Fruit fly (Drosophila melanogaster) whole organism, embryonic: ENCODE results near the gene CG42824.

Source experiments
- ATbp ChIP-seq: fragments of 200-800 bp; sonication (Bioruptor generic); optimal IDR thresholded peaks from 2 replicates; lab custom pipeline; 2017; ENCODE audit warnings: missing biosample characterization, mild to moderate bottlenecking, missing genetic modification characterization, missing genetic modification reagents
- Awh ChIP-seq: fragments of 200-800 bp; sonication (Bioruptor generic); IDR thresholded peaks from 2 replicates; pipeline ENCODE4, ENCODE4 v1.3.6; 2022; ENCODE audit warnings: missing biosample characterization, missing genetic modification characterization
- Blimp-1 ChIP-seq: fragments of 200-800 bp; sonication (Bioruptor generic); optimal IDR thresholded peaks from 3 replicates; lab custom pipeline; 2018; ENCODE audit warnings: missing biosample characterization, missing genetic modification characterization, mild to moderate bottlenecking, moderate library complexity, missing genetic modification reagents
- Bteb2 ChIP-seq: fragments of 200-800 bp; sonication (Bioruptor generic); optimal IDR thresholded peaks from 2 replicates; lab custom pipeline; 2016; ENCODE audit warnings: missing biosample characterization, missing genetic modification characterization
- C15 ChIP-seq: fragments of 200-800 bp; sonication (Bioruptor generic); IDR thresholded peaks from 3 replicates; pipeline ENCODE4 v1.3.6; 2022; ENCODE audit warnings: missing biosample characterization, missing genetic modification characterization
- CG10543 ChIP-seq: fragments of 200-800 bp; sonication (Bioruptor generic); optimal IDR thresholded peaks from 3 replicates; lab custom pipeline; 2017; ENCODE audit warnings: missing biosample characterization, mild to moderate bottlenecking, missing genetic modification characterization, moderate library complexity
- CG10565 ChIP-seq: fragments of 200-800 bp; sonication (Bioruptor generic); optimal IDR thresholded peaks from 3 replicates; lab custom pipeline; 2016; ENCODE audit warnings: missing biosample characterization, mild to moderate bottlenecking, missing genetic modification characterization
- CG11456 ChIP-seq: fragments of 200-800 bp; sonication (Bioruptor generic); IDR thresholded peaks from 3 replicates; pipeline ENCODE4 v1.3.6; 2022; ENCODE audit warnings: missing biosample characterization, missing genetic modification characterization
- CG13624 ChIP-seq: fragments of 200-800 bp; sonication (Bioruptor generic); optimal IDR thresholded peaks from 2 replicates; lab custom pipeline; 2016; ENCODE audit warnings: missing biosample characterization, missing genetic modification characterization
- CG13894 ChIP-seq: fragments of 200-800 bp; sonication (Bioruptor generic); optimal IDR thresholded peaks from 3 replicates; lab custom pipeline; 2018; ENCODE audit warnings: missing biosample characterization, mild to moderate bottlenecking, missing genetic modification characterization, moderate library complexity
- CG1602 ChIP-seq: fragments of 200-800 bp; sonication (Bioruptor generic); optimal IDR thresholded peaks from 3 replicates; lab custom pipeline; 2016; ENCODE audit warnings: missing biosample characterization, missing genetic modification characterization
- CG1603 ChIP-seq: fragments of 200-800 bp; sonication (Bioruptor generic); optimal IDR thresholded peaks from 2 replicates; lab custom pipeline; 2019; ENCODE audit warnings: missing biosample characterization, mild to moderate bottlenecking, missing genetic modification characterization, moderate library complexity
- CG17186 ChIP-seq: fragments of 200-800 bp; sonication (Bioruptor generic); optimal IDR thresholded peaks from 3 replicates; lab custom pipeline; 2017; ENCODE audit warnings: missing biosample characterization, missing genetic modification reagents, missing genetic modification characterization
- CG3838 ChIP-seq: fragments of 200-800 bp; sonication (Bioruptor generic); optimal IDR thresholded peaks from 3 replicates; lab custom pipeline; 2016; ENCODE audit warnings: missing biosample characterization, missing genetic modification characterization
- CG6654 ChIP-seq: fragments of 200-800 bp; sonication (Bioruptor generic); optimal IDR thresholded peaks from 2 replicates; lab custom pipeline; 2017; ENCODE audit warnings: missing biosample characterization, mild to moderate bottlenecking, missing genetic modification characterization
- CG6683 ChIP-seq: fragments of 200-800 bp; sonication (Bioruptor generic); optimal IDR thresholded peaks from 2 replicates; lab custom pipeline; 2017; ENCODE audit warnings: missing biosample characterization, mild to moderate bottlenecking, missing genetic modification characterization, missing genetic modification reagents
- CG6791 ChIP-seq: fragments of 200-800 bp; sonication (Bioruptor generic); IDR thresholded peaks from 3 replicates; pipeline ENCODE4 v1.3.6; 2022; ENCODE audit warnings: missing biosample characterization, missing genetic modification characterization; ENCODE audit not compliant: partially characterized antibody
- Camta ChIP-seq: fragments of 200-800 bp; sonication (Bioruptor generic); optimal IDR thresholded peaks from 2 replicates; lab custom pipeline; 2016; ENCODE audit warnings: missing biosample characterization, missing genetic modification characterization
- CoRest ChIP-seq: fragments of 200-800 bp; sonication (Bioruptor generic); optimal IDR thresholded peaks from 3 replicates; lab custom pipeline; 2018; ENCODE audit warnings: missing biosample characterization, mild to moderate bottlenecking, missing genetic modification characterization, moderate library complexity
- Dip2 ChIP-seq: fragments of 200-800 bp; sonication (Bioruptor generic); IDR thresholded peaks from 2 replicates; pipeline ENCODE4 v1.3.6; 2022; ENCODE audit warnings: missing biosample characterization, missing genetic modification characterization
- E2f1 ChIP-seq: fragments of 200-800 bp; sonication (Bioruptor generic); IDR thresholded peaks from 2 replicates; pipeline ENCODE4 v1.3.6; 2022; ENCODE audit warnings: missing biosample characterization, missing genetic modification characterization
- Hey ChIP-seq: fragments of 200-800 bp; sonication (Bioruptor generic); optimal IDR thresholded peaks from 3 replicates; lab custom pipeline; 2018; ENCODE audit warnings: missing biosample characterization, mild to moderate bottlenecking, missing genetic modification characterization
- Hr78 ChIP-seq, 2 experiments: fragments of 200-800 bp in 1 of 2; fragments of >200 bp in 1 of 2; sonication (Bioruptor generic) in 1 of 2; optimal IDR thresholded peaks; 2 replicates each; lab custom pipeline; 2017 to 2019; ENCODE audit warnings: missing biosample characterization in 2 of 2, missing genetic modification characterization in 2 of 2, mild to moderate bottlenecking in 1 of 2, moderate library complexity in 1 of 2
- MESR4 ChIP-seq: fragments of 200-800 bp; sonication (Bioruptor generic); optimal IDR thresholded peaks from 2 replicates; lab custom pipeline; 2018; ENCODE audit warnings: missing biosample characterization, mild to moderate bottlenecking, missing genetic modification characterization, moderate library complexity
- PHDP ChIP-seq: fragments of 200-800 bp; sonication (Bioruptor generic); optimal IDR thresholded peaks from 3 replicates; lab custom pipeline; 2018; ENCODE audit warnings: missing biosample characterization, mild to moderate bottlenecking, missing genetic modification characterization, moderate library complexity
- Rfx ChIP-seq: fragments of 200-800 bp; sonication (Bioruptor generic); IDR thresholded peaks from 2 replicates; pipeline ENCODE4 v1.3.6; 2022; ENCODE audit warnings: missing biosample characterization, missing genetic modification characterization
- Scr ChIP-seq: fragments of 200-800 bp; sonication (Bioruptor generic); IDR thresholded peaks from 2 replicates; pipeline ENCODE4 v1.3.6; 2022; ENCODE audit warnings: missing biosample characterization, missing genetic modification characterization; ENCODE audit not compliant: partially characterized antibody
- Sin3A ChIP-seq: fragments of >200 bp; optimal IDR thresholded peaks from 2 replicates; lab custom pipeline; 2018
- ab ChIP-seq: fragments of 200-800 bp; sonication (Bioruptor generic); optimal IDR thresholded peaks from 2 replicates; lab custom pipeline; 2016; ENCODE audit warnings: missing biosample characterization, missing genetic modification characterization
- ap ChIP-seq: fragments of 200-800 bp; sonication (Bioruptor generic); IDR thresholded peaks from 2 replicates; pipeline ENCODE4 v1.3.6; 2022; ENCODE audit warnings: missing biosample characterization, missing genetic modification characterization
- ash1 ChIP-seq: fragments of 200-800 bp; sonication (Bioruptor generic); optimal IDR thresholded peaks from 2 replicates; lab custom pipeline; 2018; ENCODE audit warnings: missing biosample characterization, mild to moderate bottlenecking, missing genetic modification characterization
- bab2 ChIP-seq: fragments of 200-800 bp; sonication (Bioruptor generic); optimal IDR thresholded peaks from 2 replicates; lab custom pipeline; 2016; ENCODE audit warnings: missing biosample characterization, missing genetic modification characterization
- br ChIP-seq: fragments of >200 bp; optimal IDR thresholded peaks from 2 replicates; lab custom pipeline; 2017
- caup ChIP-seq: fragments of 200-800 bp; sonication (Bioruptor generic); optimal IDR thresholded peaks from 3 replicates; lab custom pipeline; 2017; ENCODE audit warnings: missing biosample characterization, mild to moderate bottlenecking, missing genetic modification characterization, moderate library complexity; ENCODE audit not compliant: severe bottlenecking
- dan ChIP-seq: fragments of 200-800 bp; sonication (Bioruptor generic); IDR thresholded peaks from 2 replicates; pipeline ENCODE4 v1.3.6; 2022; ENCODE audit warnings: missing biosample characterization, missing genetic modification characterization
- dati ChIP-seq: fragments of 200-800 bp; sonication (Bioruptor generic); IDR thresholded peaks from 2 replicates; pipeline ENCODE4 v1.3.6; 2022; ENCODE audit warnings: missing biosample characterization, missing genetic modification characterization
- dimm ChIP-seq: fragments of 200-800 bp; sonication (Bioruptor generic); IDR thresholded peaks from 2 replicates; pipeline ENCODE4 v1.3.6; 2022; ENCODE audit warnings: missing biosample characterization, missing genetic modification characterization
- dmrt11E ChIP-seq: fragments of 200-800 bp; sonication (Bioruptor generic); optimal IDR thresholded peaks from 3 replicates; lab custom pipeline; 2018; ENCODE audit warnings: missing biosample characterization, mild to moderate bottlenecking, missing genetic modification characterization, moderate library complexity
- fru ChIP-seq: fragments of >200 bp; optimal IDR thresholded peaks from 2 replicates; lab custom pipeline; 2017
- jumu ChIP-seq: fragments of 200-800 bp; sonication (Bioruptor generic); optimal IDR thresholded peaks from 3 replicates; lab custom pipeline; 2016; ENCODE audit warnings: missing biosample characterization, missing genetic modification characterization
- org-1 ChIP-seq: fragments of 200-800 bp; sonication (Bioruptor generic); optimal IDR thresholded peaks from 2 replicates; lab custom pipeline; 2017; ENCODE audit warnings: missing biosample characterization, missing genetic modification characterization
- p53 ChIP-seq: fragments of 200-800 bp; sonication (Bioruptor generic); optimal IDR thresholded peaks from 2 replicates; lab custom pipeline; 2016; ENCODE audit warnings: missing biosample characterization, missing genetic modification characterization
- pan ChIP-seq, 4 experiments: fragments of >200 bp in 3 of 4; fragments of 200-800 bp in 1 of 4; sonication (Bioruptor generic) in 1 of 4; optimal IDR thresholded peaks in 3 of 4; IDR thresholded peaks in 1 of 4; 2 replicates each; pipeline versions ENCODE4 v1.3.6 to Lab custom; 2017 to 2022; ENCODE audit warnings: missing biosample characterization in 2 of 4, missing genetic modification characterization in 2 of 4, mixed read lengths in 1 of 4
- prd ChIP-seq, 3 experiments: fragments of >200 bp in 2 of 3; fragments of 200-800 bp in 1 of 3; sonication (Bioruptor generic) in 1 of 3; optimal IDR thresholded peaks in 2 of 3; IDR thresholded peaks in 1 of 3; 2 replicates in 2 of 3; 3 replicates in 1 of 3; pipeline versions ENCODE4 v1.3.6 to Lab custom; 2017 to 2022; ENCODE audit warnings: missing biosample characterization in 1 of 3, missing genetic modification characterization in 1 of 3
- psq ChIP-seq: fragments of 200-800 bp; sonication (Bioruptor generic); optimal IDR thresholded peaks from 2 replicates; lab custom pipeline; 2017; ENCODE audit warnings: missing biosample characterization, missing genetic modification characterization
- sens-2 ChIP-seq: fragments of 200-800 bp; sonication (Bioruptor generic); IDR thresholded peaks from 2 replicates; pipeline ENCODE4 v1.3.6; 2022; ENCODE audit warnings: missing biosample characterization, missing genetic modification characterization
- sim ChIP-seq: fragments of 200-800 bp; sonication (Bioruptor generic); IDR thresholded peaks from 2 replicates; pipeline ENCODE4 v1.3.6; 2022; ENCODE audit warnings: missing biosample characterization, missing genetic modification characterization
- sna ChIP-seq: fragments of 200-800 bp; sonication (Bioruptor generic); IDR thresholded peaks from 2 replicates; pipeline ENCODE4 v1.3.6; 2022; ENCODE audit warnings: missing biosample characterization, missing genetic modification characterization; ENCODE audit not compliant: partially characterized antibody
- sr ChIP-seq: fragments of 200-800 bp; sonication (Bioruptor generic); IDR thresholded peaks from 3 replicates; pipeline ENCODE4 v1.3.6; 2022; ENCODE audit warnings: missing biosample characterization, missing genetic modification characterization
- tup ChIP-seq: fragments of 200-800 bp; sonication (Bioruptor generic); optimal IDR thresholded peaks from 2 replicates; lab custom pipeline; 2016; ENCODE audit warnings: missing biosample characterization, mild to moderate bottlenecking, missing genetic modification characterization, moderate library complexity

CG42824 gene

dm6 chr3R:17402434-17402833 is 3.9 kb downstream of the CG42824 start, which contains the start of gene Sur-8 (continued):
- no peak for TF ChIP-seq tup (GFP tag; lab: Kevin White, UChicago)
- no peak for TF ChIP-seq MESR4 (GFP tag; lab: Kevin White, UChicago)
- TF ChIP-seq CG10543 (GFP tag; lab: Kevin White, UChicago), result peak; percentile 35
- peak; percentile 48 for TF ChIP-seq CG17186 (GFP tag; lab: Kevin White, UChicago)
- TF ChIP-seq bab2 (GFP tag; lab: Kevin White, UChicago), result peak; percentile 70
- peak; percentile 77 for TF ChIP-seq caup (GFP tag; lab: Kevin White, UChicago)
- no peak for TF ChIP-seq dmrt11E (tag; lab: Kevin White, UChicago)
- no peak for TF ChIP-seq ab (GFP tag; lab: Kevin White, UChicago)
- peak; percentile 96 for TF ChIP-seq CG11456
- peak; percentile 53 for TF ChIP-seq CG13624
- no peak for TF ChIP-seq Bteb2
- TF ChIP-seq ap, result peak; percentile 37; the same call in 1 of the 2 replicates
- TF ChIP-seq CG6654 (GFP tag; lab: Kevin White, UChicago), result peak; percentile 3
- TF ChIP-seq br (lab: Kevin White, UChicago), result no peak
- no peak for TF ChIP-seq CG6683 (GFP tag; lab: Kevin White, UChicago)
- no peak for TF ChIP-seq prd (optimal IDR thresholded peaks at IDR 0.05; lab: Kevin White, UChicago)
- TF ChIP-seq prd (GFP tag; IDR thresholded peaks at IDR 0.05; lab: Robert Waterston, UW), result peak; percentile 75
- TF ChIP-seq pan (optimal IDR thresholded peaks at IDR 0.05; lab: Kevin White, UChicago), result no peak
- peak in 1 of 2 experiments; percentile 77 for TF ChIP-seq pan (GFP tag; optimal IDR thresholded peaks at IDR 0.05 in 1 of 2, IDR thresholded peaks at IDR 0.05 in 1 of 2)
- TF ChIP-seq E2f1, result peak; percentile 68
- TF ChIP-seq PHDP, result peak; percentile 55
- peak; percentile 21; the same call in 1 of the 2 replicates for TF ChIP-seq Scr
- no peak for TF ChIP-seq fru (lab: Kevin White, UChicago)
- peak; percentile 30 for TF ChIP-seq ATbp (GFP tag; lab: Kevin White, UChicago)
- TF ChIP-seq dati (GFP tag; lab: Robert Waterston, UW), result no peak
- no peak for TF ChIP-seq sens-2 (GFP tag; lab: Robert Waterston, UW)
- no peak for TF ChIP-seq dan (GFP tag; lab: Robert Waterston, UW)
- TF ChIP-seq p53 (GFP tag; lab: Kevin White, UChicago), result peak; percentile 9
- no peak for TF ChIP-seq C15 (GFP tag; lab: Robert Waterston, UW)
- peak; percentile 23 for TF ChIP-seq CG13894
- peak; percentile 73 for TF ChIP-seq CG1603 (tag; lab: Kevin White, UChicago)
- TF ChIP-seq Dip2 (GFP tag; lab: Robert Waterston, UW), result no peak
- TF ChIP-seq sim (GFP tag; lab: Robert Waterston, UW), result 0 out of 2 replicates have a peak, but pooled peaks have one; percentile 31
- TF ChIP-seq org-1, result peak; percentile 24
- no peak for TF ChIP-seq psq (GFP tag; lab: Kevin White, UChicago)
- no peak for TF ChIP-seq CG10565 (GFP tag; lab: Kevin White, UChicago)
- peak; percentile 45 for TF ChIP-seq Camta (GFP tag; lab: Kevin White, UChicago)
- TF ChIP-seq jumu (GFP tag; lab: Kevin White, UChicago), result peak; percentile 27
- no peak for TF ChIP-seq dimm
- no peak for TF ChIP-seq sna (GFP tag; lab: Robert Waterston, UW)
- peak; percentile 92 for TF ChIP-seq Rfx (GFP tag; lab: Robert Waterston, UW)
- no peak for TF ChIP-seq Hr78 (GFP tag; optimal IDR thresholded peaks at IDR 0.05; lab: Kevin White, UChicago)
- TF ChIP-seq Blimp-1 (GFP tag; lab: Kevin White, UChicago), result peak; percentile 31
- TF ChIP-seq ash1 (GFP tag; lab: Kevin White, UChicago), result no peak
- 0 out of 3 replicates have a peak, but pooled peaks have one; percentile 29 for TF ChIP-seq CG6791 (GFP tag; lab: Robert Waterston, UW)
- TF ChIP-seq Hey, result no peak
- no peak for TF ChIP-seq CG3838 (GFP tag; lab: Kevin White, UChicago)
- 0 out of 3 replicates have a peak, but pooled peaks have one; percentile 38 for TF ChIP-seq sr (GFP tag; lab: Robert Waterston, UW)
- TF ChIP-seq Sin3A (lab: Kevin White, UChicago), result no peak
- TF ChIP-seq Awh (GFP tag; lab: Robert Waterston, UW), result no peak
- TF ChIP-seq CG1602, result peak; percentile 57
- TF ChIP-seq CoRest, result peak; percentile 48
